Worm (Caenorhabditis elegans) whole organism, L2 larva: ENCODE results near the gene dyrb-1.
A peak's percentile ranks its signal among the peaks of the same experiment; 100 is the strongest.

Source experiments
- F13H6.1 ChIP-seq: sonication (generic microtip); optimal IDR thresholded peaks from 2 replicates; lab custom pipeline; 2016; ENCODE audit warnings: missing genetic modification characterization, missing compliant biosample characterization
- ZK546.5 ChIP-seq: sonication (generic microtip); optimal IDR thresholded peaks from 2 replicates; lab custom pipeline; 2017; ENCODE audit warnings: missing biosample characterization, missing genetic modification characterization
- ama-1 ChIP-seq: fragments of 150-350 bp; optimal IDR thresholded peaks from 2 replicates; lab custom pipeline; 2018; ENCODE audit warnings: inconsistent platforms
- mdl-1 ChIP-seq, 2 experiments: fragments of 150-350 bp in 1 of 2; sonication (generic microtip) in 1 of 2; optimal IDR thresholded peaks; 2 replicates each; lab custom pipeline; 2017; ENCODE audit warnings: missing biosample characterization in 2 of 2, missing genetic modification characterization in 2 of 2
- nhr-10 ChIP-seq: sonication (generic microtip); optimal IDR thresholded peaks from 2 replicates; lab custom pipeline; 2017; ENCODE audit warnings: missing biosample characterization, missing genetic modification characterization
- nhr-11 ChIP-seq: fragments of 150-350 bp; optimal IDR thresholded peaks from 2 replicates; lab custom pipeline; 2014; ENCODE audit warnings: missing biosample characterization, missing genetic modification characterization
- nhr-237 ChIP-seq: fragments of 150-350 bp; optimal IDR thresholded peaks from 2 replicates; lab custom pipeline; 2014; ENCODE audit warnings: missing biosample characterization, missing genetic modification characterization
- nhr-25 ChIP-seq: fragments of 150-350 bp; sonication (generic microtip); optimal IDR thresholded peaks from 3 replicates; lab custom pipeline; 2014; ENCODE audit warnings: missing biosample characterization, missing genetic modification characterization
- nhr-6 ChIP-seq: fragments of 150-350 bp; optimal IDR thresholded peaks from 2 replicates; lab custom pipeline; 2014; ENCODE audit warnings: missing biosample characterization, missing genetic modification characterization
- snpc-4 ChIP-seq: fragments of 150-350 bp; optimal IDR thresholded peaks from 2 replicates; lab custom pipeline; 2014; ENCODE audit warnings: missing biosample characterization, missing genetic modification characterization
- unc-39 ChIP-seq: fragments of 150-350 bp; optimal IDR thresholded peaks from 2 replicates; lab custom pipeline; 2014; ENCODE audit warnings: missing biosample characterization, missing genetic modification characterization
- unc-55 ChIP-seq: fragments of 150-350 bp; sonication (generic microtip); optimal IDR thresholded peaks from 3 replicates; lab custom pipeline; 2014; ENCODE audit warnings: missing biosample characterization, missing genetic modification reagents, missing genetic modification characterization
- unc-62 ChIP-seq: fragments of 150-350 bp; optimal IDR thresholded peaks from 2 replicates; lab custom pipeline; 2014; ENCODE audit warnings: missing biosample characterization, missing genetic modification reagents, missing genetic modification characterization
- ztf-4 ChIP-seq: fragments of 150-350 bp; optimal IDR thresholded peaks from 2 replicates; lab custom pipeline; 2014; ENCODE audit warnings: missing biosample characterization, missing genetic modification characterization

DNA sequence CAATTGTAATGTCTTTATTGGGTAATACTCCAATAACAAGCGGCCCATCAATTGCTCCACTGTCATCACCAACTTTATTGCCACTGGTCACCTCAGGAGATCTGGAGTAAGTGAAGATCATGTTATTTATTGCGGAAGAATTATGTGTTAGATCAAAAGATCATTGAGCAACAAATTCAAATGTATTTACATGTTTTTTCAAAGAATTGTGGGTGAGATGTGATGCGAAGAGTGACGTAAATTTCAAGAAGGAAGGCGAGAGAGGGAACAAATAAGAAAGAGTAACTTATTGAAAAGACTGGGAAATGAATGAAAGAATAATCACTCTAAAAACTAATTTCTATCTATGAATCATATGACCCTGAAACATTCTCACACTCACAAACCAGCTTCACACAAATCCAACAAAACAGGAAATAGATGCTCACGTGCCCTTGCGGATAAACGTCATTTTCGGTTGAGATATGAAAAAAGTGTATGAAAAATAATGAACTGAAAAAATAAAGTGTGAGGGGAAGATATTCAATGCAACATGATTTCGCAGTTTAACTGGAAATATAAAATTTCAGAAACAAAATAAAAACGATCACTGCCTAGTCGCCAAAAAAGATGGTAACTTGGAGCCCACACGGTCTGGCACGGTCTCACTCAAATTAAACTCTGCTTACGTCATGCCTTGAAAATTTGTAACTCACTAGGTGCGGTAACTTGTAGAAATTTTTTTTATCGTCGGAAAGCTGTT is 14.0 kb upstream of the dyrb-1 start:
- TF ChIP-seq unc-39 (tag; lab: Kevin White, UChicago) (no peak), nhr-6 (tag; lab: Kevin White, UChicago) (no peak), F13H6.1 (tag; lab: Kevin White, UChicago) (no peak), ztf-4 (tag; lab: Kevin White, UChicago) (peak; percentile 25), nhr-11 (tag; lab: Kevin White, UChicago) (no peak), snpc-4 (tag; lab: Kevin White, UChicago) (no peak), ama-1 (lab: Kevin White, UChicago) (no peak), nhr-237 (tag; lab: Kevin White, UChicago) (no peak), unc-62 (no peak), nhr-25 (tag; lab: Kevin White, UChicago) (no peak), nhr-10 (tag; lab: Kevin White, UChicago) (no peak), unc-55 (GFP tag; lab: Kevin White, UChicago) (no peak), mdl-1 (tag; optimal IDR thresholded peaks at IDR 0.05; lab: Kevin White, UChicago) (no peak), ZK546.5 (tag; lab: Kevin White, UChicago) (no peak)
